Fruit fly (Drosophila melanogaster) whole organism, embryonic: ENCODE data around the gene CG10584.

Source experiments
- CG10147 ChIP-seq: fragments of 200-800 bp; sonication (Bioruptor generic); optimal IDR thresholded peaks from 2 replicates; lab custom pipeline; 2019; ENCODE audit warnings: missing biosample characterization, mild to moderate bottlenecking, missing genetic modification characterization, moderate library complexity
- CG10274 ChIP-seq: fragments of 200-800 bp; sonication (Bioruptor generic); optimal IDR thresholded peaks from 3 replicates; lab custom pipeline; 2017; ENCODE audit warnings: missing biosample characterization, mild to moderate bottlenecking, missing genetic modification characterization
- CG10431 ChIP-seq: fragments of 200-800 bp; sonication (Bioruptor generic); optimal IDR thresholded peaks from 3 replicates; lab custom pipeline; 2018; ENCODE audit warnings: missing biosample characterization, mild to moderate bottlenecking, missing genetic modification characterization
- CG12219 ChIP-seq: fragments of 200-800 bp; sonication (Bioruptor generic); optimal IDR thresholded peaks from 3 replicates; lab custom pipeline; 2018; ENCODE audit warnings: missing biosample characterization, mild to moderate bottlenecking, missing genetic modification characterization
- CG12769 ChIP-seq: fragments of 200-800 bp; sonication (Bioruptor generic); optimal IDR thresholded peaks from 2 replicates; lab custom pipeline; 2019; ENCODE audit warnings: missing biosample characterization, mild to moderate bottlenecking, missing genetic modification characterization, moderate library complexity
- CG13287 ChIP-seq: fragments of 200-800 bp; sonication (Bioruptor generic); IDR thresholded peaks from 2 replicates; pipeline ENCODE4 v1.3.6; 2022; ENCODE audit warnings: missing biosample characterization, missing genetic modification characterization; ENCODE audit not compliant: partially characterized antibody
- CG14860 ChIP-seq: fragments of 200-800 bp; sonication (Bioruptor generic); IDR thresholded peaks from 3 replicates; pipeline ENCODE4 v1.3.6; 2022; ENCODE audit warnings: missing biosample characterization, missing genetic modification characterization; ENCODE audit not compliant: partially characterized antibody
- CG16779 ChIP-seq: fragments of 200-800 bp; sonication (Bioruptor generic); IDR thresholded peaks from 2 replicates; pipeline ENCODE4 v1.3.6; 2022; ENCODE audit warnings: missing biosample characterization, missing genetic modification characterization
- CG17612 ChIP-seq: fragments of 200-800 bp; sonication (Bioruptor generic); IDR thresholded peaks from 2 replicates; pipeline ENCODE4 v1.3.6; 2022; ENCODE audit warnings: missing biosample characterization, missing genetic modification characterization
- CG32532 ChIP-seq: fragments of 200-800 bp; sonication (Bioruptor generic); IDR thresholded peaks from 2 replicates; pipeline ENCODE4 v1.3.6; 2022; ENCODE audit warnings: missing biosample characterization, missing genetic modification characterization
- CG4707 ChIP-seq: fragments of 200-800 bp; sonication (Bioruptor generic); optimal IDR thresholded peaks from 2 replicates; lab custom pipeline; 2018; ENCODE audit warnings: missing biosample characterization, mild to moderate bottlenecking, missing genetic modification characterization, moderate library complexity
- CG6272 ChIP-seq: fragments of 200-800 bp; sonication (Bioruptor generic); IDR thresholded peaks from 2 replicates; pipeline ENCODE4 v1.3.6; 2022; ENCODE audit warnings: missing biosample characterization, missing genetic modification characterization
- CG6765 ChIP-seq: fragments of 200-800 bp; sonication (Bioruptor generic); optimal IDR thresholded peaks from 3 replicates; lab custom pipeline; 2017; ENCODE audit warnings: missing biosample characterization, mild to moderate bottlenecking, missing genetic modification characterization
- Drgx ChIP-seq: fragments of 200-800 bp; sonication (Bioruptor generic); IDR thresholded peaks from 2 replicates; pipeline ENCODE4 v1.3.6; 2022; ENCODE audit warnings: missing biosample characterization, missing genetic modification characterization
- Ets65A ChIP-seq: fragments of 200-800 bp; sonication (Bioruptor generic); peaks from one replicate; lab custom pipeline; 2016; ENCODE audit warnings: missing biosample characterization, missing genetic modification characterization
- Fer3 ChIP-seq: fragments of 200-800 bp; sonication (Bioruptor generic); optimal IDR thresholded peaks from 2 replicates; lab custom pipeline; 2018; ENCODE audit warnings: missing biosample characterization, mild to moderate bottlenecking, missing genetic modification characterization, moderate library complexity
- NC2β ChIP-seq: fragments of 200-800 bp; sonication (Bioruptor generic); optimal IDR thresholded peaks from 2 replicates; lab custom pipeline; 2016; ENCODE audit warnings: missing biosample characterization, missing genetic modification characterization
- Oli ChIP-seq: fragments of 200-800 bp; sonication (Bioruptor generic); optimal IDR thresholded peaks from 2 replicates; lab custom pipeline; 2018; ENCODE audit warnings: missing biosample characterization, mild to moderate bottlenecking, missing genetic modification characterization, moderate library complexity
- Optix ChIP-seq: fragments of 200-800 bp; sonication (Bioruptor generic); IDR thresholded peaks from 3 replicates; pipeline ENCODE4 v1.3.6; 2022; ENCODE audit warnings: missing biosample characterization, missing genetic modification characterization
- Xrp1 ChIP-seq: fragments of 200-800 bp; sonication (Bioruptor generic); IDR thresholded peaks from 2 replicates; pipeline ENCODE4 v1.3.6; 2022; ENCODE audit warnings: missing biosample characterization, missing genetic modification characterization
- bbx ChIP-seq: fragments of 200-800 bp; sonication (Bioruptor generic); IDR thresholded peaks from 2 replicates; pipeline ENCODE4 v1.3.6; 2022; ENCODE audit warnings: missing biosample characterization, missing genetic modification characterization; ENCODE audit not compliant: partially characterized antibody
- bigmax ChIP-seq: fragments of 200-800 bp; sonication (Bioruptor generic); optimal IDR thresholded peaks from 2 replicates; lab custom pipeline; 2018; ENCODE audit warnings: missing biosample characterization, mild to moderate bottlenecking, missing genetic modification characterization
- bsh ChIP-seq, 2 experiments: fragments of 200-800 bp; sonication (Bioruptor generic); optimal IDR thresholded peaks; 2 replicates each; lab custom pipeline; 2017 to 2018; ENCODE audit warnings: mild to moderate bottlenecking in 2 of 2, missing biosample characterization in 2 of 2, missing genetic modification characterization in 2 of 2, moderate library complexity in 1 of 2
- chif ChIP-seq, 2 experiments: fragments of 200-800 bp; sonication (Bioruptor generic); optimal IDR thresholded peaks; 3 replicates each; lab custom pipeline; 2016; ENCODE audit warnings: missing biosample characterization in 2 of 2, missing genetic modification characterization in 2 of 2
- dan ChIP-seq: fragments of 200-800 bp; sonication (Bioruptor generic); IDR thresholded peaks from 2 replicates; pipeline ENCODE4 v1.3.6; 2022; ENCODE audit warnings: missing biosample characterization, missing genetic modification characterization
- dmrt11E ChIP-seq: fragments of 200-800 bp; sonication (Bioruptor generic); optimal IDR thresholded peaks from 3 replicates; lab custom pipeline; 2018; ENCODE audit warnings: missing biosample characterization, mild to moderate bottlenecking, missing genetic modification characterization, moderate library complexity
- eyg ChIP-seq: fragments of 200-800 bp; sonication (Bioruptor generic); optimal IDR thresholded peaks from 3 replicates; lab custom pipeline; 2016; ENCODE audit warnings: missing biosample characterization, missing genetic modification characterization
- gcm ChIP-seq: fragments of 200-800 bp; sonication (Bioruptor generic); optimal IDR thresholded peaks from 2 replicates; lab custom pipeline; 2019; ENCODE audit warnings: missing biosample characterization, mild to moderate bottlenecking, missing genetic modification characterization, moderate library complexity
- gfzf ChIP-seq: fragments of 200-800 bp; sonication (Bioruptor generic); optimal IDR thresholded peaks from 2 replicates; lab custom pipeline; 2016; ENCODE audit warnings: missing biosample characterization, mild to moderate bottlenecking, missing genetic modification characterization, moderate library complexity
- gsb ChIP-seq: fragments of 200-800 bp; sonication (Bioruptor generic); IDR thresholded peaks from 2 replicates; pipeline ENCODE4 v1.3.6; 2022; ENCODE audit warnings: missing biosample characterization, missing genetic modification characterization
- hb ChIP-seq: fragments of 200-800 bp; sonication (Bioruptor generic); IDR thresholded peaks from 3 replicates; pipeline ENCODE4 v1.3.6; 2022; ENCODE audit warnings: missing biosample characterization, missing genetic modification characterization; ENCODE audit not compliant: partially characterized antibody
- klu ChIP-seq: fragments of 200-800 bp; sonication (Bioruptor generic); IDR thresholded peaks from 2 replicates; pipeline ENCODE4 v1.3.6; 2022; ENCODE audit warnings: missing biosample characterization, missing genetic modification characterization
- kni ChIP-seq: fragments of 200-800 bp; sonication (Bioruptor generic); optimal IDR thresholded peaks from 3 replicates; lab custom pipeline; 2017; ENCODE audit warnings: mild to moderate bottlenecking, missing biosample characterization, missing genetic modification reagents, missing genetic modification characterization
- lbe ChIP-seq: fragments of 200-800 bp; sonication (Bioruptor generic); optimal IDR thresholded peaks from 2 replicates; lab custom pipeline; 2016; ENCODE audit warnings: missing biosample characterization, mild to moderate bottlenecking, missing genetic modification characterization
- mld ChIP-seq: fragments of 200-800 bp; sonication (Bioruptor generic); IDR thresholded peaks from 3 replicates; pipeline ENCODE4 v1.3.6; 2022; ENCODE audit warnings: missing biosample characterization, missing genetic modification characterization; ENCODE audit not compliant: partially characterized antibody
- nom ChIP-seq: fragments of 200-800 bp; sonication (Bioruptor generic); optimal IDR thresholded peaks from 2 replicates; lab custom pipeline; 2017; ENCODE audit warnings: missing biosample characterization, missing genetic modification characterization, mild to moderate bottlenecking, moderate library complexity, missing genetic modification reagents
- prd ChIP-seq, 3 experiments: fragments of >200 bp in 2 of 3; fragments of 200-800 bp in 1 of 3; sonication (Bioruptor generic) in 1 of 3; optimal IDR thresholded peaks in 2 of 3; IDR thresholded peaks in 1 of 3; 2 replicates in 2 of 3; 3 replicates in 1 of 3; pipeline versions ENCODE4 v1.3.6 to Lab custom; 2017 to 2022; ENCODE audit warnings: missing biosample characterization in 1 of 3, missing genetic modification characterization in 1 of 3
- pum ChIP-seq: fragments of 200-800 bp; sonication (Bioruptor generic); optimal IDR thresholded peaks from 2 replicates; lab custom pipeline; 2016; ENCODE audit warnings: missing biosample characterization, missing genetic modification characterization
- sens ChIP-seq: fragments of 200-800 bp; sonication (Bioruptor generic); peaks from one replicate; lab custom pipeline; 2016; ENCODE audit warnings: missing biosample characterization, missing genetic modification characterization
- slbo ChIP-seq: fragments of 200-800 bp; sonication (Bioruptor generic); IDR thresholded peaks from 2 replicates; pipeline ENCODE4 v1.3.6; 2022; ENCODE audit warnings: missing biosample characterization, missing genetic modification characterization
- ssp ChIP-seq: fragments of 200-800 bp; sonication (Bioruptor generic); IDR thresholded peaks from 2 replicates; pipeline ENCODE4 v1.3.6; 2022; ENCODE audit warnings: missing biosample characterization, missing genetic modification characterization
- stwl ChIP-seq: fragments of 200-800 bp; sonication (Bioruptor generic); optimal IDR thresholded peaks from 3 replicates; lab custom pipeline; 2018; ENCODE audit warnings: missing biosample characterization, mild to moderate bottlenecking, missing genetic modification characterization, moderate library complexity
- tio ChIP-seq: fragments of 200-800 bp; sonication (Bioruptor generic); optimal IDR thresholded peaks from 2 replicates; lab custom pipeline; 2017; ENCODE audit warnings: missing biosample characterization, missing genetic modification characterization, inconsistent platforms
- vvl ChIP-seq: fragments of 200-800 bp; sonication (Bioruptor generic); IDR thresholded peaks from 2 replicates; pipeline ENCODE4 v1.3.6; 2022; ENCODE audit warnings: missing biosample characterization, missing genetic modification characterization

CG10584 gene

dm6 chr3L:20991373-20991772, 39.8 kb downstream of the CG10584 start, which contains the start of gene CG12984:
Gene CG12984, plus strand, starts transcription at chr3L:20991673.
- no peak for TF ChIP-seq vvl (GFP tag; lab: Robert Waterston, UW)
- no peak for TF ChIP-seq Fer3
- TF ChIP-seq Oli (tag; lab: Kevin White, UChicago), result no peak
- no peak for TF ChIP-seq lbe
- TF ChIP-seq Drgx (GFP tag; lab: Robert Waterston, UW), result no peak
- TF ChIP-seq pum (GFP tag; lab: Kevin White, UChicago), result no peak
- TF ChIP-seq CG4707 (GFP tag; lab: Kevin White, UChicago), result no peak
- peak; percentile 70 for TF ChIP-seq sens (GFP tag; lab: Kevin White, UChicago)
- 0 out of 2 replicates have a peak, but pooled peaks have one; percentile 15 for TF ChIP-seq bbx
- no peak for TF ChIP-seq dmrt11E (tag; lab: Kevin White, UChicago)
- no peak for TF ChIP-seq mld (GFP tag; lab: Robert Waterston, UW)
- TF ChIP-seq CG17612, result no peak
- TF ChIP-seq bigmax (GFP tag; lab: Kevin White, UChicago), result no peak
- TF ChIP-seq stwl (tag; lab: Kevin White, UChicago), result peak; percentile 32
- no peak for TF ChIP-seq kni (GFP tag; lab: Kevin White, UChicago)
- TF ChIP-seq prd (optimal IDR thresholded peaks at IDR 0.05; lab: Kevin White, UChicago), result no peak
- no peak for TF ChIP-seq prd (GFP tag; IDR thresholded peaks at IDR 0.05; lab: Robert Waterston, UW)
- TF ChIP-seq CG10147, result no peak
- no peak for TF ChIP-seq NC2β (GFP tag; lab: Kevin White, UChicago)
- TF ChIP-seq eyg (GFP tag; lab: Kevin White, UChicago), result no peak
- no peak for TF ChIP-seq tio (GFP tag; lab: Kevin White, UChicago)

dm6 chr3L:20990231-20990630, 40.9 kb downstream of the CG10584 start:
- TF ChIP-seq CG12769 (no peak), Xrp1 (GFP tag; lab: Robert Waterston, UW) (no peak), gcm (no peak), klu (GFP tag; lab: Robert Waterston, UW) (no peak), ssp (GFP tag; lab: Robert Waterston, UW) (no peak), nom (GFP tag; lab: Kevin White, UChicago) (peak; percentile 0), CG6272 (no peak)

dm6 chr3L:20988862-20989261, 42.3 kb downstream of the CG10584 start:
- TF ChIP-seq hb (GFP tag; lab: Robert Waterston, UW) (no peak), slbo (no peak), sens (GFP tag; lab: Kevin White, UChicago) (peak; percentile 10), Oli (tag; lab: Kevin White, UChicago) (no peak), CG10274 (GFP tag; lab: Kevin White, UChicago) (no peak), bsh (GFP tag; optimal IDR thresholded peaks at IDR 0.05; lab: Kevin White, UChicago) (peak in 1 of 2 experiments; percentile 81), Drgx (GFP tag; lab: Robert Waterston, UW) (peak; percentile 62), CG14860 (GFP tag; lab: Robert Waterston, UW) (no peak), Ets65A (peak; percentile 12), nom (GFP tag; lab: Kevin White, UChicago) (peak; percentile 51), dan (GFP tag; lab: Robert Waterston, UW) (no peak)
- TF ChIP-seq, all 482 proteins: peak for 5

- TF ChIP-seq chif (GFP tag; optimal IDR thresholded peaks at IDR 0.05; lab: Kevin White, UChicago) (no peak), CG10431 (no peak), gsb (no peak), hb (GFP tag; lab: Robert Waterston, UW) (0 out of 3 replicates have a peak, but pooled peaks have one; percentile 1), CG13287 (GFP tag; lab: Robert Waterston, UW) (no peak), gfzf (GFP tag; lab: Kevin White, UChicago) (no peak), Drgx (GFP tag; lab: Robert Waterston, UW) (peak; percentile 34; the same call in 1 of the 2 replicates), CG32532 (GFP tag; lab: Robert Waterston, UW) (no peak), CG12219 (GFP tag; lab: Kevin White, UChicago) (no peak), CG6765 (GFP tag; lab: Kevin White, UChicago) (no peak), CG16779 (GFP tag; lab: Robert Waterston, UW) (no peak), ssp (GFP tag; lab: Robert Waterston, UW) (no peak), bsh (GFP tag; optimal IDR thresholded peaks at IDR 0.05; lab: Kevin White, UChicago) (peak in 1 of 2 experiments; percentile 2), Optix (no peak)
Measured at dm6 chr3L:20987895-20988294, 43.3 kb downstream of the CG10584 start.
